Worm (Caenorhabditis elegans) whole organism, L4 larva: Measurements from ENCODE around the gene grd-9.

ENCODE experiments used
- F49E8.2 ChIP-seq: sonication (generic microtip); optimal IDR thresholded peaks from 2 replicates; lab custom pipeline; 2016; ENCODE audit warnings: missing compliant biosample characterization, mild to moderate bottlenecking, missing genetic modification characterization, borderline replicate concordance
- fos-1 ChIP-seq: fragments of 150-350 bp; optimal IDR thresholded peaks from 2 replicates; lab custom pipeline; 2014; ENCODE audit warnings: missing biosample characterization, missing genetic modification characterization
- lin-15B ChIP-seq: fragments of 150-350 bp; sonication (generic microtip); optimal IDR thresholded peaks from 3 replicates; lab custom pipeline; 2014; ENCODE audit warnings: missing biosample characterization, missing genetic modification characterization
- nhr-10 ChIP-seq: fragments of 150-350 bp; optimal IDR thresholded peaks from 2 replicates; lab custom pipeline; 2014; ENCODE audit warnings: missing biosample characterization, missing genetic modification characterization
- nhr-77 ChIP-seq: fragments of 150-350 bp; optimal IDR thresholded peaks from 2 replicates; lab custom pipeline; 2014; ENCODE audit warnings: missing biosample characterization, missing genetic modification characterization
- ztf-7 ChIP-seq: fragments of 150-350 bp; optimal IDR thresholded peaks from 2 replicates; lab custom pipeline; 2014; ENCODE audit warnings: missing biosample characterization, missing genetic modification characterization

- no peak for TF ChIP-seq F49E8.2 (tag; lab: Kevin White, UChicago)
- TF ChIP-seq lin-15B (tag; lab: Kevin White, UChicago): no peak
- no peak for TF ChIP-seq fos-1
- TF ChIP-seq nhr-77 (tag; lab: Kevin White, UChicago): no peak
- TF ChIP-seq nhr-10 (tag; lab: Kevin White, UChicago): no peak
- TF ChIP-seq ztf-7: no peak
Measured at ce11 chrV:5893015-5893414, 2.1 kb upstream of the grd-9 start, which contains the start of gene C04E6.7.
